Worm (Caenorhabditis elegans): ENCODE measurements around the gene algn-2.

DNA sequence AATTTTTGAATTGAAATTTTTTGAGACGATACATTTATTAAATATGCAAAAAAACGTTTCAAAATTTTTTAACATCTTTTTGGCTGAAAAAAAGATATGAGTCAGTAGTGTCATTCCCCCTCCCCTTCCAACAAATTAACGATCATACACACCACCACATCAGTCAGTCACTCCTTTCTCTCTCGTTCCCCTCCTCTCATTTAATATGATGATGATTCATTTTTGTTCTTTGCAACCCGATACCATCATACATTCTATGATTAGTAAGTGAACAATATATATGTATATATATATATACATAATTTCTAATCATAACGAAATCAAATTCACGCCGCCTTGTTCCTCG, 37.6 kb upstream of the algn-2 start:
- TF ChIP-seq snu-23 (GFP tag; optimal IDR thresholded peaks at IDR 0.05) (no peak), mdl-1 (tag; optimal IDR thresholded peaks at IDR 0.05) (no peak), nhr-28 (tag; optimal IDR thresholded peaks at IDR 0.05) (no peak), ama-1 (optimal IDR thresholded peaks at IDR 0.05) (no peak), nhr-84 (tag; optimal IDR thresholded peaks at IDR 0.05) (no peak), F16B12.6 (tag; optimal IDR thresholded peaks at IDR 0.05) (no peak), dpl-1 (GFP tag; optimal IDR thresholded peaks at IDR 0.05) (no peak), lin-39 (tag; optimal IDR thresholded peaks at IDR 0.05) (no peak), rnt-1 (tag; optimal IDR thresholded peaks at IDR 0.05) (no peak), nhr-85 (tag) (no peak), ceh-88 (GFP tag; IDR thresholded peaks at IDR 0.05) (no peak), fkh-4 (tag; optimal IDR thresholded peaks at IDR 0.05; ENCODE audit: borderline replicate concordance) (no peak), aly-2 (tag; optimal IDR thresholded peaks at IDR 0.05) (no peak), pqm-1 (tag; optimal IDR thresholded peaks at IDR 0.05) (no peak)
